Worm (Caenorhabditis elegans) whole organism, early embryonic: ENCODE measurements around the gene Y39B6A.5.

ENCODE experiments used
- B0310.2 ChIP-seq: sonication (generic microtip); optimal IDR thresholded peaks from 2 replicates; lab custom pipeline; 2016; ENCODE audit warnings: mild to moderate bottlenecking, missing genetic modification characterization, missing compliant biosample characterization
- F13C5.2 ChIP-seq: sonication (generic microtip); optimal IDR thresholded peaks from 2 replicates; lab custom pipeline; 2017; ENCODE audit warnings: mild to moderate bottlenecking, missing genetic modification characterization, inconsistent platforms, missing compliant biosample characterization
- aly-1 ChIP-seq: sonication (generic microtip); optimal IDR thresholded peaks from 2 replicates; lab custom pipeline; 2016; ENCODE audit warnings: missing genetic modification characterization, missing compliant biosample characterization
- ama-1 ChIP-seq: fragments of 150-350 bp; optimal IDR thresholded peaks from 2 replicates; lab custom pipeline; 2014
- ceh-13 ChIP-seq: fragments of 200-800 bp; sonication (Bioruptor generic); optimal IDR thresholded peaks from 2 replicates; lab custom pipeline; 2018; ENCODE audit warnings: mild to moderate bottlenecking, missing genetic modification characterization, missing compliant biosample characterization
- ceh-36 ChIP-seq: sonication (generic microtip); optimal IDR thresholded peaks from 2 replicates; lab custom pipeline; 2016; ENCODE audit warnings: missing genetic modification characterization, inconsistent platforms, missing compliant biosample characterization
- ets-7 ChIP-seq: sonication (generic microtip); optimal IDR thresholded peaks from 2 replicates; lab custom pipeline; 2016; ENCODE audit warnings: missing genotype, missing genetic modification characterization, missing compliant biosample characterization
- flt-1 ChIP-seq: fragments of 200-800 bp; sonication (Bioruptor generic); IDR thresholded peaks from 2 replicates; pipeline ENCODE4 v1.3.6; 2022; ENCODE audit warnings: missing genetic modification characterization, missing compliant biosample characterization
- hmbx-1 ChIP-seq: sonication (generic microtip); optimal IDR thresholded peaks from 2 replicates; lab custom pipeline; 2016; ENCODE audit warnings: mild to moderate bottlenecking, missing genetic modification characterization, missing compliant biosample characterization
- hmg-4 ChIP-seq: fragments of 200-800 bp; sonication (Bioruptor generic); optimal IDR thresholded peaks from 2 replicates; lab custom pipeline; 2018; ENCODE audit warnings: mild to moderate bottlenecking, missing genetic modification characterization, missing compliant biosample characterization
- hnd-1 ChIP-seq: sonication (generic microtip); optimal IDR thresholded peaks from 2 replicates; lab custom pipeline; 2016; ENCODE audit warnings: missing genetic modification characterization, missing compliant biosample characterization
- pes-1 ChIP-seq: fragments of 200-800 bp; sonication (Bioruptor generic); IDR thresholded peaks from 2 replicates; pipeline ENCODE4 v1.3.6; 2022; ENCODE audit warnings: missing genetic modification reagents, missing genetic modification characterization, missing compliant biosample characterization
- scrt-1 ChIP-seq: fragments of 200-800 bp; sonication (Bioruptor generic); IDR thresholded peaks from 2 replicates; pipeline ENCODE4 v1.3.6; 2022; ENCODE audit warnings: missing genetic modification characterization, missing compliant biosample characterization
- sea-1 ChIP-seq: fragments of 200-800 bp; sonication (Bioruptor generic); conservative IDR thresholded peaks from 2 replicates; pipeline ENCODE4 v1.3.6; 2022; ENCODE audit warnings: missing genetic modification characterization, missing compliant biosample characterization
- tbx-11 ChIP-seq: fragments of 200-800 bp; sonication (Bioruptor generic); IDR thresholded peaks from 2 replicates; pipeline ENCODE4 v1.3.6; 2022; ENCODE audit warnings: missing genetic modification characterization, missing compliant biosample characterization
- tbx-37 ChIP-seq: fragments of 200-800 bp; sonication (Bioruptor generic); conservative IDR thresholded peaks from 2 replicates; pipeline ENCODE4 v1.3.6; 2022; ENCODE audit warnings: missing genetic modification reagents, missing genetic modification characterization, missing compliant biosample characterization
- tra-4 ChIP-seq: sonication (generic microtip); optimal IDR thresholded peaks from 2 replicates; lab custom pipeline; 2017; ENCODE audit warnings: missing genetic modification characterization, missing compliant biosample characterization

Y39B6A.5 gene

DNA sequence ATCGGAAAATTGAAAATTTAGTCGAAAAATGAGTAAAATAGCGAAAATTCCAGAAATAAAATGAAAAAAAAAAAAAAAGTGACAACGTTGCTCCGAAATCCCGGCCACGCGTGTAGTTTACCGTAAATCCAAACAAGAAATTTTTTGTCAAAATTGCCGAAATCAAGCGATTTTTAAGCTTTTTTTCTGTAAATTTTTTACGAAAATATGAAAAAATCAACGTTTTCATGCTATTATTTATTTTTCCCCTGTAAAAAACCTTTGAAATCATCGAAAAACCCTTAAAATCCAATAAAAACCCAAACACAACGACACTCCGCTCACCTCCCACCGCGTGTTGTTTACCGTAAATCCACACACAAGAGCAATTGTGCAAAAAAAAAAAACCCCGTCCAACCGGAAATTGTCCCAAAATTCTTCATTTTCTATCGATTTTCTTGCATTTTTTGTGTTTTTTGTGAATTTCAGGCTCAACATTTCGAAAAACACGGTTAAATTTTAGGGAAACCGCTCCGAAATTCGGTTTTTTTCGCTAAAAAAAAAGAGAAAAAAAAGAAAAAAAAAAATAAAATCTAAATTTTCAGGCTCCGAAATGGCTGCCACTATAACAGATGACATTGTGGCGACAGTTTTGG lies 31.4 kb upstream of the Y39B6A.5 start, which contains the start of the genes Y39B6A.3 and pph-5:
Gene Y39B6A.3, minus strand, starts transcription at position 51 of the 635 bp plus-strand sequence.
Gene pph-5, plus strand, starts transcription at position 585 of the 635 bp plus-strand sequence.
- TF ChIP-seq F13C5.2 (tag; lab: Kevin White, UChicago) (peak; percentile 28), scrt-1 (GFP tag; lab: Robert Waterston, UW) (no peak), tbx-11 (GFP tag; lab: Robert Waterston, UW) (0 out of 2 replicates have a peak, but pooled peaks have one; percentile 11)

ce11 chrV:19181684-19182083 lies 23.0 kb upstream of the Y39B6A.5 start:
- no peak for TF ChIP-seq sea-1 (GFP tag; lab: Robert Waterston, UW)
- TF ChIP-seq aly-1 (tag; lab: Kevin White, UChicago), result no peak
- no peak for TF ChIP-seq tbx-11 (GFP tag; lab: Robert Waterston, UW)
- TF ChIP-seq ets-7 (tag; lab: Kevin White, UChicago), result no peak
- TF ChIP-seq ceh-36 (tag; lab: Kevin White, UChicago), result no peak
- no peak for TF ChIP-seq ama-1 (lab: Kevin White, UChicago)
- no peak for TF ChIP-seq B0310.2 (tag; lab: Kevin White, UChicago)
- no peak for TF ChIP-seq ceh-13 (GFP tag; lab: Kevin White, UChicago)
- TF ChIP-seq F13C5.2 (tag; lab: Kevin White, UChicago), result no peak
- TF ChIP-seq hmbx-1 (tag; lab: Kevin White, UChicago), result no peak
- no peak for TF ChIP-seq hmg-4 (GFP tag; lab: Kevin White, UChicago)
- TF ChIP-seq hnd-1, result no peak
- TF ChIP-seq flt-1 (GFP tag; lab: Robert Waterston, UW), result no peak

- TF ChIP-seq B0310.2 (tag; lab: Kevin White, UChicago) (no peak), scrt-1 (GFP tag; lab: Robert Waterston, UW) (no peak), ets-7 (tag; lab: Kevin White, UChicago) (no peak), ceh-36 (tag; lab: Kevin White, UChicago) (no peak), hmg-4 (GFP tag; lab: Kevin White, UChicago) (no peak), tbx-37 (GFP tag; lab: Robert Waterston, UW) (no peak), ama-1 (lab: Kevin White, UChicago) (no peak), tra-4 (tag; lab: Kevin White, UChicago) (no peak), ceh-13 (GFP tag; lab: Kevin White, UChicago) (no peak), pes-1 (GFP tag; lab: Robert Waterston, UW) (no peak), aly-1 (tag; lab: Kevin White, UChicago) (no peak), hmbx-1 (tag; lab: Kevin White, UChicago) (no peak), flt-1 (GFP tag; lab: Robert Waterston, UW) (no peak), tbx-11 (GFP tag; lab: Robert Waterston, UW) (no peak), F13C5.2 (tag; lab: Kevin White, UChicago) (no peak), sea-1 (GFP tag; lab: Robert Waterston, UW) (no peak), hnd-1 (no peak)
Observed at ce11 chrV:19178896-19179295, 20.2 kb upstream of the Y39B6A.5 start.

ce11 chrV:19177804-19178203 lies 19.1 kb upstream of the Y39B6A.5 start:
- no peak for TF ChIP-seq ceh-13 (GFP tag; lab: Kevin White, UChicago)
- TF ChIP-seq scrt-1 (GFP tag; lab: Robert Waterston, UW), result no peak
- TF ChIP-seq tbx-11 (GFP tag; lab: Robert Waterston, UW), result no peak
- TF ChIP-seq B0310.2 (tag; lab: Kevin White, UChicago), result no peak
- TF ChIP-seq ceh-36 (tag; lab: Kevin White, UChicago), result no peak
- no peak for TF ChIP-seq flt-1 (GFP tag; lab: Robert Waterston, UW)
- no peak for TF ChIP-seq tbx-37 (GFP tag; lab: Robert Waterston, UW)
- TF ChIP-seq pes-1 (GFP tag; lab: Robert Waterston, UW), result no peak
- no peak for TF ChIP-seq F13C5.2 (tag; lab: Kevin White, UChicago)
- TF ChIP-seq ets-7 (tag; lab: Kevin White, UChicago), result no peak
- TF ChIP-seq tra-4 (tag; lab: Kevin White, UChicago), result no peak
- no peak for TF ChIP-seq ama-1 (lab: Kevin White, UChicago)
- no peak for TF ChIP-seq hmg-4 (GFP tag; lab: Kevin White, UChicago)
- no peak for TF ChIP-seq sea-1 (GFP tag; lab: Robert Waterston, UW)
- no peak for TF ChIP-seq hmbx-1 (tag; lab: Kevin White, UChicago)
- TF ChIP-seq aly-1 (tag; lab: Kevin White, UChicago), result no peak
- no peak for TF ChIP-seq hnd-1

ce11 chrV:19177070-19177469 lies 18.4 kb upstream of the Y39B6A.5 start:
- TF ChIP-seq scrt-1 (GFP tag; lab: Robert Waterston, UW) (no peak), ets-7 (tag; lab: Kevin White, UChicago) (no peak), hmg-4 (GFP tag; lab: Kevin White, UChicago) (no peak), ama-1 (lab: Kevin White, UChicago) (no peak), hmbx-1 (tag; lab: Kevin White, UChicago) (no peak), sea-1 (GFP tag; lab: Robert Waterston, UW) (no peak), B0310.2 (tag; lab: Kevin White, UChicago) (no peak), flt-1 (GFP tag; lab: Robert Waterston, UW) (no peak), pes-1 (GFP tag; lab: Robert Waterston, UW) (no peak), F13C5.2 (tag; lab: Kevin White, UChicago) (no peak)

DNA sequence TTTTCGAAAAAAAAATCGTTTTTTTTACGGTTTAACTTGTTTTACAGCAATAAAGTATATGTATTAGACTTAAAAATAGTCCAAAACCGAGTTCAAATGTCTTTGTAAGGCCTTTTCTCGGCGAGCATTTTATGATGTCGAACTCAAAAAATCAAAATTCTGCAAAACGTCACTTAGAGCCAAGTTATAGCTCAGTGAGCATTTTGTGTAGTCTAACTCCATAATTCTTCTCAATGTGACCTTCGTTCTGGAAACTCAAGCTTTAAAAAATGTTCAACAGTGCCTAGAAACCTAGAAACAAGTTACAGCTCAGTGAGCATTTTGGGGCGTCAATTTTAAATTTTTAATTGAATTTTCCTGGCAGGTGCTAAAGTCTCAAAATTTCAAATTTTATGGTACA lies 17.0 kb upstream of the Y39B6A.5 start:
- TF ChIP-seq B0310.2 (tag; lab: Kevin White, UChicago) (no peak), ama-1 (lab: Kevin White, UChicago) (no peak), hmg-4 (GFP tag; lab: Kevin White, UChicago) (no peak), F13C5.2 (tag; lab: Kevin White, UChicago) (no peak), tbx-11 (GFP tag; lab: Robert Waterston, UW) (no peak), flt-1 (GFP tag; lab: Robert Waterston, UW) (no peak), ceh-13 (GFP tag; lab: Kevin White, UChicago) (no peak), hnd-1 (no peak), ceh-36 (tag; lab: Kevin White, UChicago) (no peak), ets-7 (tag; lab: Kevin White, UChicago) (no peak), tbx-37 (GFP tag; lab: Robert Waterston, UW) (no peak), pes-1 (GFP tag; lab: Robert Waterston, UW) (no peak), scrt-1 (GFP tag; lab: Robert Waterston, UW) (no peak), hmbx-1 (tag; lab: Kevin White, UChicago) (no peak), sea-1 (GFP tag; lab: Robert Waterston, UW) (no peak)
